Worm (Caenorhabditis elegans): ENCODE measurements around the gene F01F1.15.

DNA sequence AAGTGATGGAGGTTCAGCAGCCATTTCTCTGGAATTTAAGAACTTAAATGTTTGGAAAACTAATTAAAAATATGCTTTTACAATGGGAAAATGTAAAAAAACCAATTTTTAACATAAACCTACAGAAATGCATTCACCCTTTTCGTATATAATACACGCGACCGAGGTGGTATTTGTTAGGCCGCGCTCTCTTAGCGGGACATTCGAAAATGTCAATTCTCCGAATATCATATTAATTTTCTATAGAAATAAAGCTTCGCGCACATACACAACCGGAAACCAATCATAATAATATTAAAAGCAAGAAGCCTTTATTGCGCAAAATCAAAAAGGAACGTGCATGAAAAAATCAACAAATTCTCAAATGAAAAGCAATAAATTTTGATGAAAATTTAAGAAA lies 16.1 kb downstream of the F01F1.15 start, which contains the start of gene ddx-23:
- no peak for TF ChIP-seq pqm-1 (tag; optimal IDR thresholded peaks at IDR 0.05)
- no peak for TF ChIP-seq alr-1 (tag; optimal IDR thresholded peaks at IDR 0.05; ENCODE audit: borderline replicate concordance)
- TF ChIP-seq swsn-7 (tag; optimal IDR thresholded peaks at IDR 0.05), result peak; percentile 12
- TF ChIP-seq elt-2 (tag; optimal IDR thresholded peaks at IDR 0.05), result peak; percentile 19
